Fruit fly (Drosophila melanogaster) ovary, adult (tissue): ENCODE measurements around the gene CG11858.
A peak's percentile ranks its signal among the peaks of the same experiment; 100 is the strongest.

Experiments
- CG17801 ChIP-seq: fragments of 200-800 bp; optimal IDR thresholded peaks from 2 replicates; lab custom pipeline; 2019; ENCODE audit warnings: missing biosample characterization, mild to moderate bottlenecking, missing genetic modification characterization, moderate library complexity; ENCODE audit not compliant: partially characterized antibody

The CG11858 gene

DNA sequence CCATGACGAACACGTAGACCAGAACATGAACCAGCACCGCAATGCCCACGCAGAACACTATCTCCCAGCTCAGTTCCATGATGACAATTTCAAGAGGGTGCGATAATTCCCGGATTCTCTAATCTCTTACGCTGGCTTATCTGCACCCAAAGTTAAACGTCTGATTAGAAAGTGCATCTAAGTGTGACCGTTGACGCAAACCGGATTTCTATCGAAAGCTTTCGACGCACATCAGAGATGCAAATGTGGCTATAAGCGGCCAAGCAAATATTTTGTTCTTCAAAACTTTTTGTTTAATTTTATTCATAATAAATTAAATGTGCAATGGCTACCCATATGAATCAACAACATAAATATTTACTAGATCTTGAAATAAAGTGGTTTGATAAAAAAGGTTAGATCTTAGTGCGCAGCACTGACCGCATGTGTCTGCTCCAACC is at the start of gene CG11858, which contains the start of gene Kdsr:
Gene CG11858 (plus strand): TSS at position 420 of the 440 bp plus-strand sequence.
Gene Kdsr (minus strand): TSS at position 177 of the 440 bp plus-strand sequence.
- peak; percentile 83 for TF ChIP-seq CG17801

DNA sequence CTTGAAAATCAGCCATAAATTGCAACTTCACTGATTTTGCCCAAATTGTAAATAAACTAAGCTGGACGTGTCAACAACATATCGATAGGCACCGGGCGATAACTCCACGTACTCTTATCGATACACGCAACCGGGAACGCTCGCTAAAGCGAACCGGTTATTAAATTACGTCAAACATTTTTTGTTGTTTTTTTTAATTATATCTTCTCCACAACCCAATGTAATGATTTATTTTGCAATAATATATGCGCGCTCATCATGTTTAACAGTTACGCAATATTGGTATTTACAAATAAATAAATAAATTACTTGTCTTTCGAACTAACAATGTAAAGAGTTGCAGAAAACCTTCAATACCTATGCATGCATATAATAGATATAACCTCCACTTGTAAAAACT is 47.4 kb upstream of the CG11858 start, which contains the start of gene Saysd1:
Gene Saysd1 (minus strand): TSS at position 66 of the 400 bp plus-strand sequence.
- peak; percentile 41 for TF ChIP-seq CG17801

dm6 chr3R:25215997-25216396 is 46.5 kb upstream of the CG11858 start, which contains the start of gene CG31106:
CG31106 (plus strand) TSS chr3R:25216297.
- no peak for TF ChIP-seq CG17801

DNA sequence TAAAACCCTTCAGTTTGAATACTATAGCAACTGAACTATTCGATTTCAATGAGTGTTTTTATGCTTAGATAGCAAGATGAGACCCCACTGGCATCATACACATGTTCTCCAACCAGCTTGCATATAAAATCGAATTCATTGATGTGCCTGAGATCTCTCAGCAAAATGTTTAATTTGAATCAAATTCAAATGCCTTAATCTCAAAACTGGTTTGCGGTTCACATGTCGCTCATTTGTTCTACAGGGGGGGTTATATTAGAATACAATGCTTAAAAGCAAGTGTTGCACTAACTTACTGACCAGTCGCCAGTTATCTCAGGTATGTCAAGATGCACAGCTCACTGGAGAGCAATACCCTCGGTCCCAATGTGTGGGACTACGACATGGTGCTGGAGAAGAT is 43.5 kb upstream of the CG11858 start, which contains the start of gene CG31103:
Gene CG31103 (plus strand): TSS at position 301 of the 400 bp plus-strand sequence.
- no peak for TF ChIP-seq CG17801

dm6 chr3R:25221203-25221807 is 41.2 kb upstream of the CG11858 start, which contains the start of gene Alg9:
Alg9 (plus strand) TSS chr3R:25221589.
- TF ChIP-seq CG17801, result peak; percentile 0

DNA sequence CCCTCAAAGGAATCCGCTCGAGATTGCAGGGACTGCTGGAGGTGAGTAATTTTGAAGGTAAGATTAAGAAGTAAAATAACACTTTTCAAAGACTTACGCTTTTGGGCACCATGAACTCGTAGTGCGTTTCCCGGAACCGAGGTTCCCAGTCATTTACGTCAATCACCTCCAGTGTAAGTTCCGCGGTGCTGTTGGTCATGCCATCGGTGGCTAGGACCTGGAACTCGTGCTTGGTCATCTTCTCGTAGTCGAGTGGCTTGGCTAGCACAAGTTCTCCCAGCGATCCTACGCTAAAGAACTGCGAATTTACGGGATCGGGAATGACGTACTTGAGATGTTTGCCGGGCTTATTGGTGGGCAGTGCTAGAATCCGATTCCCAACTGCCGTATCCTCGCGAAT is 37.1 kb upstream of the CG11858 start:
- no peak for TF ChIP-seq CG17801

DNA sequence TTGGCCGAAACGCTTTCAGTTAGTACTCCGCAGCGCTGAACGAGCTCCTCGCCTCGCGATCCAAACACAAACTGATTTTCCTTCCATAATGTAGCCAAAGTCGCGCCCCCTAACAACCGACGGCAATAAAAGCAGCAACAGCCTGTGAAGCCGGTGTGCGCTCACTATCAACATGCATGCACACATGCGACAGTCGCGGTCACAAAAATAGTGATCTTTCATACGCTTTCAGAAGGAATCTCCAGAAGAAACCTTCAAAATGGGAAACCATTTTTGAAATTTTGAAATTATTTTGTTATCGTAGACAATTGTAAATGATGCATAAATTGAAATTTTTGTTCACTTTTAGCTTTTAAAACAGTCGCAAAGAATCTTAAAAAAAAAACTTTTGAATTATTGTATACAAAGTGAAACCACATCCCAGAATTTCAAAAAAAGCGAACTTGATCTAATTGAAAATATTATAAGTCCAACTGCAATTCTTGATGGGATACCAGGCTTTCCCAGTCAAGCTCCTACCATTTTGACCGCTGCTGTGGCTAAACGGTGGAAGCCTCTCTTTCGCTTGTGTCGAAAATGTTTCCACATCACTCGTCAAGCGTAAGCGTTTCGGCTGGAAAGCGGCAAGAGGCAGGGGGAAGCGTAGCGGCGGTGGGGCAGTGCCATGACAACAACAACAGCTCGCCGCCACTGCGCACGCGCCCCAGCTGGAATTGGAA is 30.1 kb upstream of the CG11858 start, which contains the start of gene Cad96Cb:
Gene Cad96Cb (minus strand): TSS at position 51 of the 719 bp plus-strand sequence.
- TF ChIP-seq CG17801, result peak; percentile 6

DNA sequence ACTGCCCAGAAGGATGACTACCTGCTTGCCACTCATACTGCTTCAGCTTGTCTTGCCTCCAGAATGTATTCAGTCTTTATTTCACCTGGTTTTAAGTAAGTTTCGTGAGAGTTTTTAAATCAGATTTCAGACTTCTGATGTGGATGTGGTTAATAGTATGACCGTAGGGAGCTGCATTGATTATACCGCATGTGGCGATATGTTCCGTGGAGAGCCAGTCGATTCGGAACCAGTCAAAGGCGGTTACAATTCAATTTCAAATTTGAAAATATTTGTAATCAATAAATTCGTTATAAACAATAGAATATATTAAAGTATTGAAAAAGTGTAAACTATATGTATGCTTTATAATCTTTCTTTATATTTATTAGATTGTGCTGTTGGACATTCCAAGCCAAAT is 27.2 kb upstream of the CG11858 start, which contains the start of gene Sil1:
Gene Sil1 (minus strand): TSS at position 168 of the 400 bp plus-strand sequence.
- peak; percentile 29 for TF ChIP-seq CG17801

DNA sequence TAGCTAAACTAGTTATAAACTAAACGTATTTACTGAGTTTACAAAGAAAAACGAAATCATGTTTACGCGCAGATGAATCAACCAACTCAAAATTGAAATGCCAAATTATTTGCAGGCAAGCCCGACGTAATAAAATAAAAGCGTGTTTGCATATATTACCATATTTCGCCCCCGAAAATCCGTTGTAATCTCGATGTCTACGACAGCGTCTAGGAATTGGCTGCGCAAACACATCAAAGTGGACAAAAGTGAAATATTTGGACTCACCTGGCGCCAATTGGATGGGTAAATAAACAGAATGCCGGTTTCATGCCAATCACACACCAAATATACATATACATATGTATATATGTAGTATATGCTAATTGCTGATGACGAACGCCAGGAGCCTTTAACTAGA is 26.4 kb upstream of the CG11858 start:
- no peak for TF ChIP-seq CG17801

DNA sequence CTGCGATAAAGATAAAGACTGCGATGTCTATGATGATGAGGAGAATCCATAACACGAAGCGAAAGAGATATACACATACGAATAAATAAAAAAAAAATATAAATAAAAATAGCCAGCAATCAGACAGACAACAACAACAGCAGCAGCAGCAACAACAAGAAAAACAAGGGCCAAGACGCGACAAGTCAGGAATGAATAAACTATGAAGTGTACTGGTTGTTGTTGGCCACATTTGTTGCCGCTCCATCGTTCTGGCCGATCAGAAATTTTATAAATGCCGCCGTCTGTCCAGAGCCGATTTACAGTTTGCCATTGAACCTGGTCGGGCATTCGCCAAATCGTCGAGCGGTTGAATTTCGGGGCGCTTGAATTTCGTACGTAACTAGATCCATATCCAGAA is 25.2 kb upstream of the CG11858 start, which contains the start of gene Jhbp7:
Gene Jhbp7 (plus strand): TSS at position 301 of the 400 bp plus-strand sequence.
- TF ChIP-seq CG17801, result no peak

- no peak for TF ChIP-seq CG17801
Observed at dm6 chr3R:25238771-25239700, 23.5 kb upstream of the CG11858 start.

DNA sequence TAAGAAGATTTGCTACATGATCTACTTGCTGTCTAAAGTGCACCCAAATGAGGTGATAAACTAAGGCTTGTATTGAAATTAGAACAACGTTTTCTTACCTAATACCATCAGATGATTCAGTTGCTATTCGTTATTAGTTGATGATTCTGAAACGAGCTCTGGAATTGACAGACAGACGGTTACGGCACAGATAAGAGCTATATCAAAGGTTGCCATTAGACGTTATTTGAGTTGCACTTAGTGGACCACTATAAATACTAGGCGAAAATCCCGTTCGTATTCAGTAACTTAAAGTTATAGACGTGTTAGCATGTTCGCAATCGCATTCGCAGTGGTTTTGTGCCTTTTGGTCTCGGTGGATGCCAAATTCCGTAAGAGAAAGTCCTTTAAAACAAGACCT is 22.7 kb upstream of the CG11858 start, which contains the start of gene to:
Gene to (plus strand): TSS at position 301 of the 400 bp plus-strand sequence.
- no peak for TF ChIP-seq CG17801

DNA sequence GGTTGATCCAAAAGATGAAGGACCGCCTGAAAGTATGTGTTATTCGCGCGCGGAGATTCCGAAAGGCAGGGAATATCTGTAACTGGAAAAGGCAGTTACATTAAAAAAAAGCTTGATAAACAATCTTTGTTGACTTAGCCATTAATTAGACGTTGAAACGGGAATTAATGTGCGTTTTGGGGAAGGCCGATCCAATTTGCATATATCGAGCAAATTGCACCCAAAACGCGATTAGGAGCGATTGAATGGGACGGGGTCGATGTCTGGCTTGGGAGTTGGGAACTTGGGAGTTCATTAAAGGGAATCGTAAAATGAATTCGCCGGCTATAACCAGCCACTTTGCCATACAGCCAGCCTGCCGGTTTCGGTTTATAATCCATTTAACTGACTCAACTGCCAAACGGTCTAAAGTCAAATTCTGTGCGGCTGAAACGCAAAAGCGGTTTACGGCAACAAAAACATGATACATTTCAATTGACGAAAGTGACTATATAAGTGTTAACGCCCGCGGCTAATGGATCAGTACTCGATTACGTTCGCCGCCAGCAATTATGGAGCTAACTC is 21.0 kb upstream of the CG11858 start, which contains the start of gene CG11854:
Gene CG11854 (plus strand): TSS at position 514 of the 564 bp plus-strand sequence.
- no peak for TF ChIP-seq CG17801

DNA sequence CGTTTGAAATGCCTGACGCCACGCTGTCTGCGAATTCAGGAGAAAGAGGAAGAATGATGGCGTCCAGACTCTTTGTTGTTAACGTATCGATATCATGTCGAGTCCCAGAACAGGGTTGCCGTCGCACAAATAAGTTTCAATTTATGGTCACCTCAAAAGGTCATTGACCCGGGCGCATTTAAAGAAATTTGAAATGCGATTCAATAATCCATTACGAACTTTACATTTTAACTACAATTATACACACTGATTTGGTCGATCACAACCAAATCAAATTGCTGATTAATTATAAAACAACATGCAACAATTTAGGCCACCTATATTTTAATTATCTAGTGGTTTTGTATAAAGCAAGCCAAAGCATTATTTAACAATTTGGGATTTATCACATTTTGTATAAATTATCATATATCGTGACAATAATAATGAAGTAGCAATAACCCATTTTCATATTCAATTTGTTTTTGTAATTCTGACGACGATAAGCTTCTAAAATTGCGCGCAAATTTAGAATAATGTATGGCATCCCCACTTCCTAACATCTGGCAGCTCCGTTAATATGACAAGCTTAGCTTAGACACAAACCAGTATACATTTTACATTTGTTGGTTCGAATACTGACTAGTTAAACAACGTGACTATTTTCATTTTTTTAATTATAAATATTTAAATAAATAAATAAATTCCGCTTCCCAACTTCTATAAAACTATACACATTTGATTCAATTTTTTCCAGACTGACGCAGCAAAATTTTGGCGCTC is 17.3 kb upstream of the CG11858 start, which contains the start of gene bam:
Gene bam (minus strand): TSS at position 58 of the 762 bp plus-strand sequence.
- TF ChIP-seq CG17801, result no peak
